Fruit fly (Drosophila melanogaster) whole organism, embryonic: Measurements from ENCODE around the gene CG12301.

ENCODE experiments used
- Aef1 ChIP-seq: fragments of 200-800 bp; sonication (Bioruptor generic); IDR thresholded peaks from 3 replicates; pipeline ENCODE4 v1.3.6; 2022; ENCODE audit warnings: missing biosample characterization, missing genetic modification characterization
- CG1024 ChIP-seq: fragments of 200-800 bp; sonication (Bioruptor generic); IDR thresholded peaks from 2 replicates; pipeline ENCODE4 v1.3.6; 2022; ENCODE audit warnings: missing biosample characterization, missing genetic modification characterization
- CG11456 ChIP-seq: fragments of 200-800 bp; sonication (Bioruptor generic); IDR thresholded peaks from 3 replicates; pipeline ENCODE4 v1.3.6; 2022; ENCODE audit warnings: missing biosample characterization, missing genetic modification characterization
- CG11723 ChIP-seq: fragments of 200-800 bp; sonication (Bioruptor generic); optimal IDR thresholded peaks from 2 replicates; lab custom pipeline; 2017; ENCODE audit warnings: missing biosample characterization, mild to moderate bottlenecking, missing genetic modification characterization
- CG13123 ChIP-seq: fragments of 200-800 bp; sonication (Bioruptor generic); optimal IDR thresholded peaks from 2 replicates; lab custom pipeline; 2016; ENCODE audit warnings: missing biosample characterization, missing genetic modification characterization
- CG13894 ChIP-seq: fragments of 200-800 bp; sonication (Bioruptor generic); optimal IDR thresholded peaks from 3 replicates; lab custom pipeline; 2018; ENCODE audit warnings: missing biosample characterization, mild to moderate bottlenecking, missing genetic modification characterization, moderate library complexity
- CG1529 ChIP-seq: fragments of 200-800 bp; sonication (Bioruptor generic); optimal IDR thresholded peaks from 3 replicates; lab custom pipeline; 2018; ENCODE audit warnings: missing biosample characterization, missing genetic modification characterization
- CG1602 ChIP-seq: fragments of 200-800 bp; sonication (Bioruptor generic); optimal IDR thresholded peaks from 3 replicates; lab custom pipeline; 2016; ENCODE audit warnings: missing biosample characterization, missing genetic modification characterization
- CG17385 ChIP-seq: fragments of 200-800 bp; sonication (Bioruptor generic); optimal IDR thresholded peaks from 3 replicates; lab custom pipeline; 2018; ENCODE audit warnings: missing biosample characterization, mild to moderate bottlenecking, missing genetic modification characterization
- CG18011 ChIP-seq: fragments of 200-800 bp; sonication (Bioruptor generic); optimal IDR thresholded peaks from 2 replicates; lab custom pipeline; 2017; ENCODE audit warnings: missing biosample characterization, missing genetic modification characterization, mild to moderate bottlenecking, moderate library complexity, missing genotype
- CG2875 ChIP-seq: fragments of 200-800 bp; sonication (Bioruptor generic); optimal IDR thresholded peaks from 2 replicates; lab custom pipeline; 2017; ENCODE audit warnings: missing biosample characterization, mild to moderate bottlenecking, missing genetic modification characterization, missing genetic modification reagents
- CG31365 ChIP-seq: fragments of 200-800 bp; sonication (Bioruptor generic); optimal IDR thresholded peaks from 2 replicates; lab custom pipeline; 2018; ENCODE audit warnings: missing biosample characterization, mild to moderate bottlenecking, missing genetic modification characterization
- CG34376 ChIP-seq: fragments of 200-800 bp; sonication (Bioruptor generic); optimal IDR thresholded peaks from 2 replicates; lab custom pipeline; 2018; ENCODE audit warnings: missing biosample characterization, mild to moderate bottlenecking, missing genetic modification characterization
- CG34422 ChIP-seq: fragments of 200-800 bp; sonication (Bioruptor generic); IDR thresholded peaks from 3 replicates; pipeline ENCODE4 v1.3.6; 2022; ENCODE audit warnings: missing biosample characterization, missing genetic modification characterization
- CG3838 ChIP-seq: fragments of 200-800 bp; sonication (Bioruptor generic); optimal IDR thresholded peaks from 3 replicates; lab custom pipeline; 2016; ENCODE audit warnings: missing biosample characterization, missing genetic modification characterization
- CG4424 ChIP-seq: fragments of 200-800 bp; sonication (Bioruptor generic); optimal IDR thresholded peaks from 3 replicates; lab custom pipeline; 2016; ENCODE audit warnings: missing biosample characterization, missing genetic modification characterization
- CG4617 ChIP-seq: fragments of 200-800 bp; sonication (Bioruptor generic); optimal IDR thresholded peaks from 3 replicates; lab custom pipeline; 2016; ENCODE audit warnings: missing biosample characterization, missing genetic modification characterization, borderline replicate concordance
- CG4707 ChIP-seq: fragments of 200-800 bp; sonication (Bioruptor generic); optimal IDR thresholded peaks from 2 replicates; lab custom pipeline; 2018; ENCODE audit warnings: missing biosample characterization, mild to moderate bottlenecking, missing genetic modification characterization, moderate library complexity
- CG4820 ChIP-seq: fragments of 200-800 bp; sonication (Bioruptor generic); optimal IDR thresholded peaks from 3 replicates; lab custom pipeline; 2016; ENCODE audit warnings: missing biosample characterization, missing genetic modification characterization
- CG7271 ChIP-seq: fragments of 200-800 bp; sonication (Bioruptor generic); optimal IDR thresholded peaks from 2 replicates; lab custom pipeline; 2018; ENCODE audit warnings: missing biosample characterization, mild to moderate bottlenecking, missing genetic modification characterization, moderate library complexity
- CG7357 ChIP-seq: fragments of 200-800 bp; sonication (Bioruptor generic); IDR thresholded peaks from 3 replicates; pipeline ENCODE4 v1.3.6; 2022; ENCODE audit warnings: missing biosample characterization, missing genetic modification characterization
- CG9727 ChIP-seq: fragments of 200-800 bp; sonication (Bioruptor generic); optimal IDR thresholded peaks from 3 replicates; lab custom pipeline; 2017; ENCODE audit warnings: missing biosample characterization, mild to moderate bottlenecking, missing genetic modification characterization
- Dad ChIP-seq: fragments of 200-800 bp; sonication (Bioruptor generic); optimal IDR thresholded peaks from 3 replicates; lab custom pipeline; 2016; ENCODE audit warnings: missing biosample characterization, missing genetic modification characterization
- Lhr ChIP-seq: fragments of 200-800 bp; sonication (Bioruptor generic); optimal IDR thresholded peaks from 3 replicates; lab custom pipeline; 2017; ENCODE audit warnings: mild to moderate bottlenecking, missing biosample characterization, missing genetic modification reagents, missing genetic modification characterization
- Scr ChIP-seq: fragments of 200-800 bp; sonication (Bioruptor generic); IDR thresholded peaks from 2 replicates; pipeline ENCODE4 v1.3.6; 2022; ENCODE audit warnings: missing biosample characterization, missing genetic modification characterization; ENCODE audit not compliant: partially characterized antibody
- Sin3A ChIP-seq: fragments of >200 bp; optimal IDR thresholded peaks from 2 replicates; lab custom pipeline; 2018
- Sry-δ ChIP-seq: fragments of 200-800 bp; sonication (Bioruptor generic); optimal IDR thresholded peaks from 2 replicates; lab custom pipeline; 2016; ENCODE audit warnings: missing biosample characterization, missing genetic modification characterization
- Stat92E ChIP-seq, 3 experiments: fragments of >200 bp in 2 of 3; fragments of 200-800 bp in 1 of 3; sonication (Bioruptor generic) in 1 of 3; optimal IDR thresholded peaks; 2 replicates each; lab custom pipeline; 2017 to 2019; ENCODE audit warnings: missing biosample characterization in 3 of 3, missing genetic modification characterization in 3 of 3, mild to moderate bottlenecking in 1 of 3, moderate library complexity in 1 of 3
- bowl ChIP-seq: fragments of 200-800 bp; sonication (Bioruptor generic); IDR thresholded peaks from 2 replicates; pipeline ENCODE4 v1.3.6; 2022; ENCODE audit warnings: missing biosample characterization, missing genetic modification characterization
- dysf ChIP-seq: fragments of 200-800 bp; sonication (Bioruptor generic); IDR thresholded peaks from 3 replicates; pipeline ENCODE4 v1.3.6; 2022; ENCODE audit warnings: missing biosample characterization, missing genetic modification characterization
- esg ChIP-seq: fragments of 200-800 bp; sonication (Bioruptor generic); conservative IDR thresholded peaks from 2 replicates; pipeline ENCODE4 v1.3.6; 2022; ENCODE audit warnings: missing biosample characterization, missing genetic modification characterization
- gsb ChIP-seq: fragments of 200-800 bp; sonication (Bioruptor generic); IDR thresholded peaks from 2 replicates; pipeline ENCODE4 v1.3.6; 2022; ENCODE audit warnings: missing biosample characterization, missing genetic modification characterization
- hkb ChIP-seq, 2 experiments: fragments of 200-800 bp in 1 of 2; fragments of >200 bp in 1 of 2; sonication (Bioruptor generic) in 1 of 2; IDR thresholded peaks in 1 of 2; optimal IDR thresholded peaks in 1 of 2; 2 replicates each; pipeline versions ENCODE4 v1.3.6 to Lab custom; 2017 to 2022; ENCODE audit warnings: missing biosample characterization in 1 of 2, missing genetic modification characterization in 1 of 2
- jing ChIP-seq: fragments of 200-800 bp; sonication (Bioruptor generic); optimal IDR thresholded peaks from 2 replicates; lab custom pipeline; 2018; ENCODE audit warnings: missing biosample characterization, mild to moderate bottlenecking, missing genetic modification characterization
- kah ChIP-seq: fragments of 200-800 bp; sonication (Bioruptor generic); optimal IDR thresholded peaks from 2 replicates; lab custom pipeline; 2018; ENCODE audit warnings: missing biosample characterization, mild to moderate bottlenecking, missing genetic modification characterization
- klu ChIP-seq: fragments of 200-800 bp; sonication (Bioruptor generic); IDR thresholded peaks from 2 replicates; pipeline ENCODE4 v1.3.6; 2022; ENCODE audit warnings: missing biosample characterization, missing genetic modification characterization
- lmd ChIP-seq: fragments of 200-800 bp; sonication (Bioruptor generic); IDR thresholded peaks from 2 replicates; pipeline ENCODE4 v1.3.6; 2022; ENCODE audit warnings: missing biosample characterization, missing genetic modification characterization
- luna ChIP-seq: fragments of 200-800 bp; sonication (Bioruptor generic); optimal IDR thresholded peaks from 2 replicates; lab custom pipeline; 2016; ENCODE audit warnings: missing biosample characterization, missing genetic modification characterization
- nom ChIP-seq: fragments of 200-800 bp; sonication (Bioruptor generic); optimal IDR thresholded peaks from 2 replicates; lab custom pipeline; 2017; ENCODE audit warnings: missing biosample characterization, missing genetic modification characterization, mild to moderate bottlenecking, moderate library complexity, missing genetic modification reagents
- phol ChIP-seq: fragments of 200-800 bp; sonication (Bioruptor generic); optimal IDR thresholded peaks from 3 replicates; lab custom pipeline; 2018; ENCODE audit warnings: missing biosample characterization, mild to moderate bottlenecking, missing genetic modification characterization, moderate library complexity
- pnt ChIP-seq: fragments of 200-800 bp; sonication (Bioruptor generic); optimal IDR thresholded peaks from 3 replicates; lab custom pipeline; 2016; ENCODE audit warnings: missing biosample characterization, missing genetic modification characterization
- slou ChIP-seq: fragments of 200-800 bp; sonication (Bioruptor generic); optimal IDR thresholded peaks from 3 replicates; lab custom pipeline; 2016; ENCODE audit warnings: missing biosample characterization, missing genetic modification characterization
- so ChIP-seq: fragments of 200-800 bp; sonication (Bioruptor generic); IDR thresholded peaks from 3 replicates; pipeline ENCODE4 v1.3.6; 2022; ENCODE audit warnings: missing biosample characterization, missing genetic modification characterization
- stc ChIP-seq: fragments of 200-800 bp; sonication (Bioruptor generic); IDR thresholded peaks from 2 replicates; pipeline ENCODE4 v1.3.6; 2022; ENCODE audit warnings: missing biosample characterization, missing genetic modification characterization
- tgo ChIP-seq: fragments of 200-800 bp; sonication (Bioruptor generic); IDR thresholded peaks from 3 replicates; pipeline ENCODE4 v1.3.6; 2022; ENCODE audit warnings: missing biosample characterization, missing genetic modification characterization
- tin ChIP-seq: fragments of 200-800 bp; sonication (Bioruptor generic); optimal IDR thresholded peaks from 3 replicates; lab custom pipeline; 2016; ENCODE audit warnings: missing biosample characterization, missing genetic modification characterization
- trh ChIP-seq: fragments of 200-800 bp; sonication (Bioruptor generic); optimal IDR thresholded peaks from 2 replicates; lab custom pipeline; 2016; ENCODE audit warnings: missing biosample characterization, missing genetic modification characterization
- usp ChIP-seq: fragments of >200 bp; optimal IDR thresholded peaks from 2 replicates; lab custom pipeline; 2017; ENCODE audit warnings: missing biosample characterization, missing genetic modification characterization
- zen2 ChIP-seq: fragments of 200-800 bp; sonication (Bioruptor generic); IDR thresholded peaks from 3 replicates; pipeline ENCODE4 v1.3.6; 2022; ENCODE audit warnings: missing biosample characterization, missing genetic modification characterization; ENCODE audit not compliant: partially characterized antibody
- zfh1 ChIP-seq: fragments of 200-800 bp; sonication (Bioruptor generic); IDR thresholded peaks from 3 replicates; pipeline ENCODE4 v1.3.6; 2022; ENCODE audit warnings: missing biosample characterization, missing genetic modification characterization

The CG12301 gene

dm6 chr3L:15588514-15589138 lies 8.0 kb downstream of the CG12301 start, which contains the start of gene RhoGAP71E (continued):
- TF ChIP-seq zfh1 = peak; percentile 76
- TF ChIP-seq Aef1 (GFP tag; lab: Robert Waterston, UW) = no peak
- no peak for TF ChIP-seq Dad
- no peak; the same call in 2 of the 3 replicates for TF ChIP-seq tgo (GFP tag; lab: Robert Waterston, UW)
- TF ChIP-seq CG34422 (GFP tag; lab: Robert Waterston, UW) = no peak; the same call in 1 of the 3 replicates
- no peak for TF ChIP-seq trh (GFP tag; lab: Kevin White, UChicago)
- peak; percentile 59 for TF ChIP-seq CG4617 (GFP tag; lab: Kevin White, UChicago)
- peak; percentile 35 for TF ChIP-seq CG11723 (GFP tag; lab: Kevin White, UChicago)
- peak; percentile 32; the same call in 1 of the 2 replicates for TF ChIP-seq lmd (GFP tag; lab: Robert Waterston, UW)
- no peak for TF ChIP-seq hkb (optimal IDR thresholded peaks at IDR 0.05; lab: Kevin White, UChicago)
- peak; percentile 64 for TF ChIP-seq hkb (GFP tag; IDR thresholded peaks at IDR 0.05; lab: Robert Waterston, UW)
- 0 out of 2 replicates have a peak, but pooled peaks have one; percentile 35 for TF ChIP-seq CG1024 (GFP tag; lab: Robert Waterston, UW)
- TF ChIP-seq esg (GFP tag; lab: Robert Waterston, UW) = 0 out of 2 replicates have a peak, but pooled peaks have one; percentile 6
- peak; percentile 58 for TF ChIP-seq nom
- TF ChIP-seq gsb (GFP tag; lab: Robert Waterston, UW) = no peak
- TF ChIP-seq luna (GFP tag; lab: Kevin White, UChicago) = no peak
- peak; percentile 7 for TF ChIP-seq CG13123
- TF ChIP-seq CG13894 (tag; lab: Kevin White, UChicago) = peak; percentile 59
- no peak for TF ChIP-seq CG1602 (GFP tag; lab: Kevin White, UChicago)
- no peak for TF ChIP-seq CG1529 (GFP tag; lab: Kevin White, UChicago)
- peak; percentile 34 for TF ChIP-seq CG34376
- peak; percentile 30 for TF ChIP-seq tin (GFP tag; lab: Kevin White, UChicago)
- TF ChIP-seq pnt (GFP tag; lab: Kevin White, UChicago) = no peak
- TF ChIP-seq CG7271 (tag; lab: Kevin White, UChicago) = no peak
- TF ChIP-seq Sry-δ (GFP tag; lab: Kevin White, UChicago) = no peak
- no peak for TF ChIP-seq CG3838 (GFP tag; lab: Kevin White, UChicago)
- TF ChIP-seq stc (GFP tag; lab: Robert Waterston, UW) = peak; percentile 51; the same call in 1 of the 2 replicates
- TF ChIP-seq CG11456 (GFP tag; lab: Robert Waterston, UW) = 0 out of 3 replicates have a peak, but pooled peaks have one; percentile 54
- no peak for TF ChIP-seq usp
- no peak for TF ChIP-seq bowl
- peak; percentile 44 for TF ChIP-seq phol
- TF ChIP-seq CG31365 (tag; lab: Kevin White, UChicago) = peak; percentile 52
- TF ChIP-seq klu (GFP tag; lab: Robert Waterston, UW) = no peak
- no peak for TF ChIP-seq jing (GFP tag; lab: Kevin White, UChicago)
- no peak for TF ChIP-seq kah (GFP tag; lab: Kevin White, UChicago)
- TF ChIP-seq Stat92E (GFP tag; optimal IDR thresholded peaks at IDR 0.05; lab: Kevin White, UChicago) = peak in 1 of 3 experiments; percentile 80
- TF ChIP-seq CG18011 = no peak
- peak; percentile 40 for TF ChIP-seq CG17385
- TF ChIP-seq dysf (GFP tag; lab: Robert Waterston, UW) = peak; percentile 25; the same call in 1 of the 3 replicates
- no peak for TF ChIP-seq CG7357 (GFP tag; lab: Robert Waterston, UW)
- TF ChIP-seq Scr (GFP tag; lab: Robert Waterston, UW) = peak; percentile 40; the same call in 1 of the 2 replicates
- peak; percentile 51 for TF ChIP-seq CG4707 (GFP tag; lab: Kevin White, UChicago)
- peak; percentile 34 for TF ChIP-seq Lhr
- no peak for TF ChIP-seq zen2
- TF ChIP-seq CG4820 (GFP tag; lab: Kevin White, UChicago) = no peak
- TF ChIP-seq slou (GFP tag; lab: Kevin White, UChicago) = no peak
- TF ChIP-seq CG9727 (GFP tag; lab: Kevin White, UChicago) = peak; percentile 37
- 0 out of 3 replicates have a peak, but pooled peaks have one; percentile 54 for TF ChIP-seq so
- peak; percentile 10 for TF ChIP-seq Sin3A (lab: Kevin White, UChicago)
- TF ChIP-seq CG2875 = no peak
- no peak for TF ChIP-seq CG4424
